Fruit fly (Drosophila melanogaster) whole organism, embryonic: ENCODE results near the gene mRpS14.

Experiments
- Abd-B ChIP-seq: fragments of 200-800 bp; sonication (Bioruptor generic); optimal IDR thresholded peaks from 2 replicates; lab custom pipeline; 2018; ENCODE audit warnings: missing biosample characterization, mild to moderate bottlenecking, missing genetic modification characterization, moderate library complexity
- CG10147 ChIP-seq: fragments of 200-800 bp; sonication (Bioruptor generic); optimal IDR thresholded peaks from 2 replicates; lab custom pipeline; 2019; ENCODE audit warnings: missing biosample characterization, mild to moderate bottlenecking, missing genetic modification characterization, moderate library complexity
- CG11247 ChIP-seq: fragments of 200-800 bp; sonication (Bioruptor generic); IDR thresholded peaks from 2 replicates; pipeline ENCODE4 v1.3.6; 2022; ENCODE audit warnings: missing biosample characterization, missing genetic modification characterization
- CG12299 ChIP-seq: fragments of 200-800 bp; sonication (Bioruptor generic); optimal IDR thresholded peaks from 2 replicates; lab custom pipeline; 2018; ENCODE audit warnings: missing biosample characterization, mild to moderate bottlenecking, missing genetic modification characterization
- CG13287 ChIP-seq: fragments of 200-800 bp; sonication (Bioruptor generic); IDR thresholded peaks from 2 replicates; pipeline ENCODE4 v1.3.6; 2022; ENCODE audit warnings: missing biosample characterization, missing genetic modification characterization; ENCODE audit not compliant: partially characterized antibody
- CG17385 ChIP-seq: fragments of 200-800 bp; sonication (Bioruptor generic); optimal IDR thresholded peaks from 3 replicates; lab custom pipeline; 2018; ENCODE audit warnings: missing biosample characterization, mild to moderate bottlenecking, missing genetic modification characterization
- CG18476 ChIP-seq: fragments of 200-800 bp; sonication (Bioruptor generic); optimal IDR thresholded peaks from 2 replicates; lab custom pipeline; 2016; ENCODE audit warnings: missing biosample characterization, mild to moderate bottlenecking, missing genetic modification characterization
- CG30431 ChIP-seq: fragments of 200-800 bp; sonication (Bioruptor generic); optimal IDR thresholded peaks from 2 replicates; lab custom pipeline; 2017; ENCODE audit warnings: missing biosample characterization, missing genetic modification characterization
- CG34224 ChIP-seq: fragments of 200-800 bp; sonication (Bioruptor generic); IDR thresholded peaks from 3 replicates; pipeline ENCODE4 v1.3.6; 2022; ENCODE audit warnings: missing biosample characterization, missing genetic modification characterization; ENCODE audit not compliant: partially characterized antibody
- CG34422 ChIP-seq: fragments of 200-800 bp; sonication (Bioruptor generic); IDR thresholded peaks from 3 replicates; pipeline ENCODE4 v1.3.6; 2022; ENCODE audit warnings: missing biosample characterization, missing genetic modification characterization
- CG4617 ChIP-seq: fragments of 200-800 bp; sonication (Bioruptor generic); optimal IDR thresholded peaks from 3 replicates; lab custom pipeline; 2016; ENCODE audit warnings: missing biosample characterization, missing genetic modification characterization, borderline replicate concordance
- CG6175 ChIP-seq: fragments of 200-800 bp; sonication (Bioruptor generic); IDR thresholded peaks from 3 replicates; pipeline ENCODE4 v1.3.6; 2022; ENCODE audit warnings: missing biosample characterization, missing genetic modification characterization
- CG6654 ChIP-seq: fragments of 200-800 bp; sonication (Bioruptor generic); optimal IDR thresholded peaks from 2 replicates; lab custom pipeline; 2017; ENCODE audit warnings: missing biosample characterization, mild to moderate bottlenecking, missing genetic modification characterization
- Doc3 ChIP-seq: fragments of 200-800 bp; sonication (Bioruptor generic); IDR thresholded peaks from 3 replicates; pipeline ENCODE4 v1.3.6; 2022; ENCODE audit warnings: missing biosample characterization, missing genetic modification characterization; ENCODE audit not compliant: partially characterized antibody
- Dref ChIP-seq: fragments of 200-800 bp; sonication (Bioruptor generic); IDR thresholded peaks from 2 replicates; pipeline ENCODE4 v1.3.6; 2022; ENCODE audit warnings: missing biosample characterization, missing genetic modification characterization
- H15 ChIP-seq: fragments of 200-800 bp; sonication (Bioruptor generic); IDR thresholded peaks from 3 replicates; pipeline ENCODE4 v1.3.6; 2022; ENCODE audit warnings: missing biosample characterization, missing genetic modification characterization
- HHEX ChIP-seq: fragments of 200-800 bp; sonication (Bioruptor generic); optimal IDR thresholded peaks from 3 replicates; lab custom pipeline; 2017; ENCODE audit warnings: missing biosample characterization, mild to moderate bottlenecking, missing genetic modification characterization, missing genetic modification reagents
- Hr78 ChIP-seq, 2 experiments: fragments of 200-800 bp in 1 of 2; fragments of >200 bp in 1 of 2; sonication (Bioruptor generic) in 1 of 2; optimal IDR thresholded peaks; 2 replicates each; lab custom pipeline; 2017 to 2019; ENCODE audit warnings: missing biosample characterization in 2 of 2, missing genetic modification characterization in 2 of 2, mild to moderate bottlenecking in 1 of 2, moderate library complexity in 1 of 2
- MBD-R2 ChIP-seq: fragments of 200-800 bp; sonication (Bioruptor generic); IDR thresholded peaks from 2 replicates; pipeline ENCODE4 v1.3.6; 2022; ENCODE audit warnings: missing biosample characterization, missing genetic modification characterization
- MESR4 ChIP-seq: fragments of 200-800 bp; sonication (Bioruptor generic); optimal IDR thresholded peaks from 2 replicates; lab custom pipeline; 2018; ENCODE audit warnings: missing biosample characterization, mild to moderate bottlenecking, missing genetic modification characterization, moderate library complexity
- Med ChIP-seq: fragments of 200-800 bp; sonication (Bioruptor generic); peaks from one replicate; lab custom pipeline; 2016; ENCODE audit warnings: missing biosample characterization, missing genetic modification characterization, mild to moderate bottlenecking, inconsistent platforms, moderate library complexity
- Pdp1 ChIP-seq, 2 experiments: fragments of 200-800 bp; sonication (Bioruptor generic); optimal IDR thresholded peaks; 3 replicates each; lab custom pipeline; 2016; ENCODE audit warnings: missing biosample characterization in 2 of 2, missing genetic modification characterization in 2 of 2, mild to moderate bottlenecking in 1 of 2, moderate library complexity in 1 of 2
- Scr ChIP-seq: fragments of 200-800 bp; sonication (Bioruptor generic); IDR thresholded peaks from 2 replicates; pipeline ENCODE4 v1.3.6; 2022; ENCODE audit warnings: missing biosample characterization, missing genetic modification characterization; ENCODE audit not compliant: partially characterized antibody
- Sox100B ChIP-seq: fragments of 200-800 bp; sonication (Bioruptor generic); optimal IDR thresholded peaks from 3 replicates; lab custom pipeline; 2018; ENCODE audit warnings: missing biosample characterization, mild to moderate bottlenecking, missing genetic modification characterization
- bbx ChIP-seq: fragments of 200-800 bp; sonication (Bioruptor generic); IDR thresholded peaks from 2 replicates; pipeline ENCODE4 v1.3.6; 2022; ENCODE audit warnings: missing biosample characterization, missing genetic modification characterization; ENCODE audit not compliant: partially characterized antibody
- bigmax ChIP-seq: fragments of 200-800 bp; sonication (Bioruptor generic); optimal IDR thresholded peaks from 2 replicates; lab custom pipeline; 2018; ENCODE audit warnings: missing biosample characterization, mild to moderate bottlenecking, missing genetic modification characterization
- crol ChIP-seq: fragments of 200-800 bp; sonication (Bioruptor generic); IDR thresholded peaks from 2 replicates; pipeline ENCODE4 v1.3.6; 2022; ENCODE audit warnings: missing biosample characterization, missing genetic modification characterization
- crp ChIP-seq, 2 experiments: fragments of 200-800 bp; sonication (Bioruptor generic); optimal IDR thresholded peaks; 2 replicates in 1 of 2; 3 replicates in 1 of 2; lab custom pipeline; 2017; ENCODE audit warnings: missing biosample characterization in 2 of 2, missing genetic modification characterization in 2 of 2, mild to moderate bottlenecking in 1 of 2, moderate library complexity in 1 of 2
- dm ChIP-seq: fragments of 200-800 bp; sonication (Bioruptor generic); optimal IDR thresholded peaks from 3 replicates; lab custom pipeline; 2016; ENCODE audit warnings: missing biosample characterization, missing genetic modification characterization
- dpn ChIP-seq, 2 experiments: fragments of 200-800 bp; sonication (Bioruptor generic); optimal IDR thresholded peaks; 3 replicates each; lab custom pipeline; 2016; ENCODE audit warnings: missing biosample characterization in 2 of 2, missing genetic modification characterization in 2 of 2
- jing ChIP-seq: fragments of 200-800 bp; sonication (Bioruptor generic); optimal IDR thresholded peaks from 2 replicates; lab custom pipeline; 2018; ENCODE audit warnings: missing biosample characterization, mild to moderate bottlenecking, missing genetic modification characterization
- onecut ChIP-seq: fragments of 200-800 bp; sonication (Bioruptor generic); IDR thresholded peaks from 2 replicates; pipeline ENCODE4 v1.3.6; 2022; ENCODE audit warnings: missing biosample characterization, missing genetic modification characterization
- prd ChIP-seq, 3 experiments: fragments of >200 bp in 2 of 3; fragments of 200-800 bp in 1 of 3; sonication (Bioruptor generic) in 1 of 3; optimal IDR thresholded peaks in 2 of 3; IDR thresholded peaks in 1 of 3; 2 replicates in 2 of 3; 3 replicates in 1 of 3; pipeline versions ENCODE4 v1.3.6 to Lab custom; 2017 to 2022; ENCODE audit warnings: missing biosample characterization in 1 of 3, missing genetic modification characterization in 1 of 3
- run ChIP-seq: fragments of 200-800 bp; sonication (Bioruptor generic); optimal IDR thresholded peaks from 3 replicates; lab custom pipeline; 2018; ENCODE audit warnings: missing biosample characterization, mild to moderate bottlenecking, missing genetic modification characterization
- tap ChIP-seq: fragments of 200-800 bp; optimal IDR thresholded peaks from 3 replicates; lab custom pipeline; 2019; ENCODE audit warnings: missing biosample characterization, mild to moderate bottlenecking, missing genetic modification characterization, moderate library complexity
- tgo ChIP-seq: fragments of 200-800 bp; sonication (Bioruptor generic); IDR thresholded peaks from 3 replicates; pipeline ENCODE4 v1.3.6; 2022; ENCODE audit warnings: missing biosample characterization, missing genetic modification characterization
- tna ChIP-seq: fragments of 200-800 bp; sonication (Bioruptor generic); IDR thresholded peaks from 2 replicates; pipeline ENCODE4 v1.3.6; 2022; ENCODE audit warnings: missing biosample characterization, missing genetic modification characterization; ENCODE audit not compliant: partially characterized antibody

mRpS14 gene

DNA sequence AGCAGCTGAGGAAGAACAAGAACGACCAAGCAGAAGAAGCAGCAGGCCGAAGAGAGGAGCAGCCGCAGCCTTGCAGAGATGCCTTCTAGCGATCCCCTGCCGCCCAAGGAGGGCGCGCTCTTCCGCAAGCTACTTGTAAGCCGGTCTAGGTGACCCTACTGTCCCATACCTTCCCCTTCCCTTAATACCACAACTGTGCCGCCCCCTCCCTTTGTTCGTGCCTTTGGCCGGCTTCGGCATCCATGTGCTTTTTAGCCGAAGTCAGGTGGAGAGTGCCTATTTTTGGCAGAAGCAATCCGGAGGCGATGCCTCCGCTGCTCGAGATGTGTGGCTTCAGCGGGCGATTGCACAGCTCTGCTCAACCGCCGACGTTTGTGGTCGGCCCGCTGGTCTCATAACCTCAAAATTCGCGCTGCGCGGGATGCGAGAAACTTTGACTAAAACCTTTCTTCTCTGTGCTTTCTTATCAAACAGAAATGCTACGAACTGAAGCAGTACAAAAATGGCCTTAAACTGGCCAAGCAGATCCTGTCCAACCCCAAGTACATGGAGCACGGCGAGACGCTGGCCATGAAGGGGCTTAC is 598 bp upstream of the mRpS14 start:
- TF ChIP-seq Med (GFP tag; lab: Kevin White, UChicago) (peak; percentile 27), Doc3 (GFP tag; lab: Robert Waterston, UW) (no peak), crol (GFP tag; lab: Robert Waterston, UW) (peak; percentile 86), CG17385 (GFP tag; lab: Kevin White, UChicago) (peak; percentile 78), CG6654 (no peak), CG4617 (GFP tag; lab: Kevin White, UChicago) (no peak), tap (tag; lab: Kevin White, UChicago) (no peak), dm (peak; percentile 34), bigmax (GFP tag; lab: Kevin White, UChicago) (peak; percentile 93), CG12299 (tag; lab: Kevin White, UChicago) (no peak), tgo (GFP tag; lab: Robert Waterston, UW) (no peak), CG34422 (peak; percentile 58; the same call in 2 of the 3 replicates)

DNA sequence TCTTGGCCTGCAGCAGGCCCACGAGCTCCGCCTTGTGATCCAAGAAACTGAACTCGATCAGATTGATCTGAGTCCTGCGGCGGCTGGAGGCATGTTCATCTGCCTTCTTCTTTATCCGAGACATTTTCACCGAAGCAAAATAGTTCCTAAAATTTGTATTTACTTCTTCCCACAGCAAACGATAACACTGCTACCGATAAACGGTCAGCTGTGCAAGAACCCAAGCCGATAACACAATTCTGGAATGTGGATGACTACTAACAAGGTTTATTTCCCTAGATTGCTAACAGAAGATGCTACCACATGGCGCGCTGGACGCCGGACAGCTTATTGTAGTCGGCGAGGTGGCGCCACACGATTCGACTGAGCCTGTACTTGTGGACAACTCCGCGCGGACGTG is 904 bp downstream of the mRpS14 start, which contains the start of gene CG32533:
TSS of gene CG32533 (minus strand) at position 278 of the 400 bp plus-strand sequence.
- TF ChIP-seq onecut (GFP tag; lab: Robert Waterston, UW) (no peak), CG34224 (GFP tag; lab: Robert Waterston, UW) (0 out of 3 replicates have a peak, but pooled peaks have one; percentile 6), CG13287 (GFP tag; lab: Robert Waterston, UW) (peak; percentile 9; the same call in 1 of the 2 replicates), CG18476 (GFP tag; lab: Kevin White, UChicago) (no peak), CG30431 (GFP tag; lab: Kevin White, UChicago) (no peak), Dref (GFP tag; lab: Robert Waterston, UW) (peak; percentile 54), MBD-R2 (GFP tag; lab: Robert Waterston, UW) (peak; percentile 38; the same call in 1 of the 2 replicates), run (no peak), Pdp1 (GFP tag; optimal IDR thresholded peaks at IDR 0.05; lab: Kevin White, UChicago) (peak in 1 of 2 experiments; percentile 43), Scr (GFP tag; lab: Robert Waterston, UW) (0 out of 2 replicates have a peak, but pooled peaks have one; percentile 8), Sox100B (GFP tag; lab: Kevin White, UChicago) (no peak), crp (GFP tag; optimal IDR thresholded peaks at IDR 0.05; lab: Kevin White, UChicago) (peak in 1 of 2 experiments; percentile 62), tna (GFP tag; lab: Robert Waterston, UW) (peak; percentile 32; the same call in 1 of the 2 replicates), prd (optimal IDR thresholded peaks at IDR 0.05; lab: Kevin White, UChicago) (no peak), prd (GFP tag; IDR thresholded peaks at IDR 0.05; lab: Robert Waterston, UW) (no peak), Abd-B (no peak), Hr78 (GFP tag; optimal IDR thresholded peaks at IDR 0.05; lab: Kevin White, UChicago) (no peak), H15 (no peak), bbx (0 out of 2 replicates have a peak, but pooled peaks have one; percentile 13), CG6175 (GFP tag; lab: Robert Waterston, UW) (no peak), MESR4 (peak; percentile 21), dpn (GFP tag; optimal IDR thresholded peaks at IDR 0.05; lab: Kevin White, UChicago) (no peak), CG11247 (GFP tag; lab: Robert Waterston, UW) (no peak), HHEX (no peak), CG10147 (GFP tag; lab: Kevin White, UChicago) (no peak), jing (GFP tag; lab: Kevin White, UChicago) (no peak)
